Worm (Caenorhabditis elegans): ENCODE data around the gene srbc-5.
A peak's percentile ranks its signal among the peaks of the same experiment; 100 is the strongest.

Gene srbc-5

DNA sequence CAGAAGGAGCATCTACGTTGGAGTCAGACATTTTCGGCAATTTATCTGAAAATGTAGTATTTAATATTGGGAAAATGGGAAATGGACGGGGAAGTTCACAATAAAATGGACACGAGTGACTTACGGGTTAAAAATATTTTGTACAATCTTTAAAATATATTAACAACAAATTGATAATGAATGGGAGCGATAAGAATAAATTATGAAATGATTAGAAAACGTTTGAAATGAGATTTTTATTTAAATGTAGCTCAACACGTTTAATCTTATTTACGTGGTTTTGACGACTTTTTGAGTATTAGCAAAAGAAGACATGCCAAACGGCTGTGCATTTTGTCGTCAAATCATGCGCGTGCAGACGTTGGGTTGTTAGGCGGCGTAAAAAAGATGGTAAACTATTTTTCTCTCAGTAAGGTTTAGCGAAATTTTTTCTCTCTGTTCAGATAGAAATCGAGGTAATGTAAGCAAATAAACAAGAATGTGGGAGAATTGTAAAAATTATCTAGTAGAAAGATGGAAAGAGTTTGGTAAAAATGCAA lies 18.0 kb downstream of the srbc-5 start, which contains the start of gene fbxa-64:
TSS of gene fbxa-64 (minus strand) at position 51 of the 539 bp plus-strand sequence.
- TF ChIP-seq Y79H2A.3 (GFP tag; conservative IDR thresholded peaks at IDR 0.05) = no peak
- TF ChIP-seq lag-1 (GFP tag; IDR thresholded peaks at IDR 0.05) = no peak
- TF ChIP-seq Y67H2A.10 (GFP tag; conservative IDR thresholded peaks at IDR 0.05) = no peak
- TF ChIP-seq F22D6.2 (tag; optimal IDR thresholded peaks at IDR 0.05) = no peak
- no peak for TF ChIP-seq aptf-2 (GFP tag; conservative IDR thresholded peaks at IDR 0.05)
- TF ChIP-seq lsy-27 (tag; optimal IDR thresholded peaks at IDR 0.05; ENCODE audit: borderline replicate concordance, insufficient read depth) = no peak
- TF ChIP-seq aptf-3 (GFP tag; IDR thresholded peaks at IDR 0.05) = no peak
- TF ChIP-seq F33H1.4 (GFP tag; IDR thresholded peaks at IDR 0.05) = no peak
- no peak for TF ChIP-seq gei-17 (GFP tag; optimal IDR thresholded peaks at IDR 0.05)

DNA sequence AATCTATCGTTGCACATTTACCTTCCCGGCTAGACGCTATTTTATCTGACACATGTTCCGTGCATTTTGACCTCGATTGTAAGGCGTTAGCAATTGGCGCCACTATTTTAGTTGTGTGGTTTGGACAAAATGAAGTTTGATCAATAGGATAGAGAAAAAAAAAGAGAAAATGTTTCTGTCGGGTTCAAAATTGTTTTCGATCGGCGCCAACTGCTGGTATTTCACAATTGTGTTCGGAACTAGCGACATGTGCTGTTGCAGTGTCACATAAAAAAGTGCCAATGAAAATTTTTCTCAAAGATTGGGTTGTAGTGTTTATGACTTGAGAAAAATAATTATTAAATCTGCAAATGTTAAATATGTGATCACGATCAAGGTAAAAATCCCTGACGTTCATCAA lies 19.0 kb downstream of the srbc-5 start:
- TF ChIP-seq mcd-1 (GFP tag; IDR thresholded peaks at IDR 0.05) (no peak), Y95B8A.8 (GFP tag; IDR thresholded peaks at IDR 0.05) (no peak), lin-35 (GFP tag; optimal IDR thresholded peaks at IDR 0.05) (no peak), efl-1 (GFP tag; optimal IDR thresholded peaks at IDR 0.05) (no peak), lin-54 (GFP tag; optimal IDR thresholded peaks at IDR 0.05) (no peak), ceh-58 (GFP tag; IDR thresholded peaks at IDR 0.05) (no peak), dpl-1 (GFP tag; optimal IDR thresholded peaks at IDR 0.05) (no peak), snpc-1.3 (tag; optimal IDR thresholded peaks at IDR 0.05; ENCODE audit: insufficient read depth) (no peak)

- no peak for TF ChIP-seq ceh-79 (tag; optimal IDR thresholded peaks at IDR 0.05)
- no peak for TF ChIP-seq let-526 (GFP tag; IDR thresholded peaks at IDR 0.05)
- no peak for TF ChIP-seq mel-28 (tag; optimal IDR thresholded peaks at IDR 0.05; ENCODE audit: borderline replicate concordance)
- no peak for TF ChIP-seq ztf-28 (GFP tag; IDR thresholded peaks at IDR 0.05)
- no peak for TF ChIP-seq lir-1 (GFP tag; conservative IDR thresholded peaks at IDR 0.05)
- no peak for TF ChIP-seq nhr-179 (tag; optimal IDR thresholded peaks at IDR 0.05)
- TF ChIP-seq F57C9.4 (tag; optimal IDR thresholded peaks at IDR 0.05) = no peak
- no peak for TF ChIP-seq mxl-1 (tag; optimal IDR thresholded peaks at IDR 0.05)
- no peak for TF ChIP-seq rpc-1 (optimal IDR thresholded peaks at IDR 0.05)
- no peak for TF ChIP-seq rpc-1 (tag; optimal IDR thresholded peaks at IDR 0.05)
Measured at ce11 chrV:3280009-3280408, 19.8 kb downstream of the srbc-5 start, which contains the start of gene T28A11.2. Gene T28A11.2 (plus strand): TSS chrV:3280379.

ce11 chrV:3281523-3281922 lies 21.3 kb downstream of the srbc-5 start, which contains the start of gene T28A11.25:
Gene T28A11.25 (plus strand): TSS chrV:3281823.
- no peak for TF ChIP-seq B0019.2 (GFP tag; conservative IDR thresholded peaks at IDR 0.05)
- 0 out of 2 replicates have a peak, but pooled peaks have one; percentile 28 for TF ChIP-seq madf-3 (GFP tag; IDR thresholded peaks at IDR 0.05)

ce11 chrV:3282957-3283356 lies 22.8 kb downstream of the srbc-5 start, which contains the start of gene str-64:
Gene str-64 (plus strand): TSS chrV:3283257.
- no peak for TF ChIP-seq attf-6 (GFP tag; IDR thresholded peaks at IDR 0.05)

DNA sequence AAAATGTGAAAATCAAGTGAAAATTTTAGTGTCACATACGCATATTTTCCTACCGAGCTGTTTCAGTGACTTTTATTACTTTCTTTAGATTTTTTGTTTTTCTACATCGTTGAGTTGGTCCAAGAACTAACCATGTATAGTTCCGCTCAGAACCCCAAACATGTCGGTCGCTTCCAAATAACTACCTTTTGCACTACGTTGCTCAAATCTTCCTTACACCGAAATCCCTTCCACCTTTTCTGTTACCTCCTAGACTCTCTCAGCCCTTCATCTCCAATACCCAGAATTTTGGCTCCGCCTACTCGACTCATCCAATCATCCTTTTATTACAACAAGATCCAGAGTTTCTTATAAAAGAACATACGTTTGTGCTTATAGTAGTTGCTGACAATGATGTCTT lies 24.5 kb downstream of the srbc-5 start, which contains the start of gene F35F10.5:
TSS of gene F35F10.5 (plus strand) at position 301 of the 400 bp plus-strand sequence.
- TF ChIP-seq fkh-3 (tag; optimal IDR thresholded peaks at IDR 0.05) = no peak
- no peak for TF ChIP-seq F52B5.7 (tag; optimal IDR thresholded peaks at IDR 0.05)
- no peak for TF ChIP-seq snpc-3.4 (tag; optimal IDR thresholded peaks at IDR 0.05)
- TF ChIP-seq dpl-1 (GFP tag; optimal IDR thresholded peaks at IDR 0.05) = no peak
- no peak for TF ChIP-seq lag-1 (GFP tag; IDR thresholded peaks at IDR 0.05)
- no peak for TF ChIP-seq B0019.2 (GFP tag; conservative IDR thresholded peaks at IDR 0.05)
- TF ChIP-seq aptf-3 (GFP tag; IDR thresholded peaks at IDR 0.05) = no peak
- no peak for TF ChIP-seq aptf-2 (GFP tag; conservative IDR thresholded peaks at IDR 0.05)
- no peak for TF ChIP-seq F23B12.7 (tag; optimal IDR thresholded peaks at IDR 0.05; ENCODE audit: insufficient read depth)
- TF ChIP-seq Y53G8AR.9 (GFP tag; conservative IDR thresholded peaks at IDR 0.05) = no peak
- TF ChIP-seq somi-1 (GFP tag; optimal IDR thresholded peaks at IDR 0.05) = no peak
- TF ChIP-seq dox-1 (GFP tag; IDR thresholded peaks at IDR 0.05) = no peak
